Worm (Caenorhabditis elegans) whole organism, early embryonic: Measurements from ENCODE around the gene pri-1.

Experiments
- B0310.2 ChIP-seq: sonication (generic microtip); optimal IDR thresholded peaks from 2 replicates; lab custom pipeline; 2016; ENCODE audit warnings: mild to moderate bottlenecking, missing genetic modification characterization, missing compliant biosample characterization
- F13C5.2 ChIP-seq: sonication (generic microtip); optimal IDR thresholded peaks from 2 replicates; lab custom pipeline; 2017; ENCODE audit warnings: mild to moderate bottlenecking, missing genetic modification characterization, inconsistent platforms, missing compliant biosample characterization
- aly-1 ChIP-seq: sonication (generic microtip); optimal IDR thresholded peaks from 2 replicates; lab custom pipeline; 2016; ENCODE audit warnings: missing genetic modification characterization, missing compliant biosample characterization
- ama-1 ChIP-seq: fragments of 150-350 bp; optimal IDR thresholded peaks from 2 replicates; lab custom pipeline; 2014
- ets-7 ChIP-seq: sonication (generic microtip); optimal IDR thresholded peaks from 2 replicates; lab custom pipeline; 2016; ENCODE audit warnings: missing genotype, missing genetic modification characterization, missing compliant biosample characterization
- flt-1 ChIP-seq: fragments of 200-800 bp; sonication (Bioruptor generic); IDR thresholded peaks from 2 replicates; pipeline ENCODE4 v1.3.6; 2022; ENCODE audit warnings: missing genetic modification characterization, missing compliant biosample characterization
- hmbx-1 ChIP-seq: sonication (generic microtip); optimal IDR thresholded peaks from 2 replicates; lab custom pipeline; 2016; ENCODE audit warnings: mild to moderate bottlenecking, missing genetic modification characterization, missing compliant biosample characterization
- hnd-1 ChIP-seq: sonication (generic microtip); optimal IDR thresholded peaks from 2 replicates; lab custom pipeline; 2016; ENCODE audit warnings: missing genetic modification characterization, missing compliant biosample characterization
- scrt-1 ChIP-seq: fragments of 200-800 bp; sonication (Bioruptor generic); IDR thresholded peaks from 2 replicates; pipeline ENCODE4 v1.3.6; 2022; ENCODE audit warnings: missing genetic modification characterization, missing compliant biosample characterization
- tbx-37 ChIP-seq: fragments of 200-800 bp; sonication (Bioruptor generic); conservative IDR thresholded peaks from 2 replicates; pipeline ENCODE4 v1.3.6; 2022; ENCODE audit warnings: missing genetic modification reagents, missing genetic modification characterization, missing compliant biosample characterization

DNA sequence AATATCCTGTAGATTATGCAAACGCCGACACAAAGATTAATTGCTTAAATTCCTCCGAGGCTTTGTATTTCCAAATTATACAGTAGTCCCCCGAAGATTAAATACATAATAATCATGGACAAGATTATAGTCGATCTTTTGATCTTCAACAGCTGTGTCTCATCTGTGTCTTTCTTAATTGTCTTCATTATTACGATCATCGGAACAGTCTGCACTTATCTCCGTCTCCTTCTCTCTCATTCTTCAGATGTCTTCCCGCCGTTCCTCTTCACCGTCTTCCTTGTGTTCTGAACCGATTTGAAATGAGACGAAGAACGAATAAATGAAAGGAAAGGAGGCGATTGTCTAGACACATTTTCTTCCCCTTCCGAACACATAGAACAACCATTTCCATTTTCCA, 47.0 kb upstream of the pri-1 start:
- TF ChIP-seq scrt-1 (GFP tag; lab: Robert Waterston, UW): no peak
- TF ChIP-seq flt-1 (GFP tag; lab: Robert Waterston, UW): no peak
- TF ChIP-seq ets-7 (tag; lab: Kevin White, UChicago): no peak
- no peak for TF ChIP-seq B0310.2 (tag; lab: Kevin White, UChicago)
- no peak for TF ChIP-seq ama-1 (lab: Kevin White, UChicago)
- TF ChIP-seq aly-1 (tag; lab: Kevin White, UChicago): no peak
- no peak for TF ChIP-seq tbx-37 (GFP tag; lab: Robert Waterston, UW)
- TF ChIP-seq hnd-1 (tag; lab: Kevin White, UChicago): no peak
- TF ChIP-seq hmbx-1 (tag; lab: Kevin White, UChicago): no peak
- no peak for TF ChIP-seq F13C5.2 (tag; lab: Kevin White, UChicago)
